Worm (Caenorhabditis elegans) whole organism, young adult: ENCODE measurements around the gene col-166.

Experiments
- C06A6.2 ChIP-seq: fragments of 200-800 bp; sonication (Bioruptor generic); conservative IDR thresholded peaks from 2 replicates; pipeline ENCODE4 v1.3.6; 2022; ENCODE audit warnings: missing genetic modification characterization, missing compliant biosample characterization
- F33H1.4 ChIP-seq: fragments of 200-800 bp; sonication (Bioruptor generic); IDR thresholded peaks from 2 replicates; pipeline ENCODE4 v1.3.6; 2022; ENCODE audit warnings: missing genetic modification reagents, missing genetic modification characterization, missing compliant biosample characterization
- F37B4.10 ChIP-seq: fragments of 200-800 bp; sonication (Bioruptor generic); IDR thresholded peaks from 2 replicates; pipeline ENCODE4 v1.3.6; 2022; ENCODE audit warnings: missing genetic modification characterization, missing compliant biosample characterization
- F39B2.1 ChIP-seq: fragments of 200-800 bp; sonication (Bioruptor generic); IDR thresholded peaks from 2 replicates; pipeline ENCODE4 v1.3.6; 2022; ENCODE audit warnings: missing genetic modification reagents, missing genetic modification characterization, missing compliant biosample characterization
- F52B5.7 ChIP-seq: sonication (generic microtip); optimal IDR thresholded peaks from 2 replicates; lab custom pipeline; 2016; ENCODE audit warnings: mild to moderate bottlenecking, missing genetic modification characterization, missing compliant biosample characterization
- F57A8.1 ChIP-seq: fragments of 200-800 bp; sonication (Bioruptor generic); optimal IDR thresholded peaks from 2 replicates; lab custom pipeline; 2018; ENCODE audit warnings: mild to moderate bottlenecking, missing genetic modification characterization, moderate library complexity, missing compliant biosample characterization
- F57C9.4 ChIP-seq: sonication (generic microtip); optimal IDR thresholded peaks from 2 replicates; lab custom pipeline; 2017; ENCODE audit warnings: mild to moderate bottlenecking, missing genetic modification characterization, missing compliant biosample characterization
- Y53G8AR.9 ChIP-seq: fragments of 200-800 bp; sonication (Bioruptor generic); conservative IDR thresholded peaks from 2 replicates; pipeline ENCODE4 v1.3.6; 2022; ENCODE audit warnings: missing genetic modification reagents, missing genetic modification characterization, missing compliant biosample characterization
- Y67H2A.10 ChIP-seq: fragments of 200-800 bp; sonication (Bioruptor generic); conservative IDR thresholded peaks from 2 replicates; pipeline ENCODE4 v1.3.6; 2022; ENCODE audit warnings: missing genetic modification reagents, missing genetic modification characterization, missing compliant biosample characterization
- Y95B8A.8 ChIP-seq: fragments of 200-800 bp; sonication (Bioruptor generic); IDR thresholded peaks from 2 replicates; pipeline ENCODE4 v1.3.6; 2022; ENCODE audit warnings: missing genetic modification reagents, missing genetic modification characterization, missing compliant biosample characterization
- ZK185.1 ChIP-seq: sonication (generic microtip); optimal IDR thresholded peaks from 2 replicates; lab custom pipeline; 2016; ENCODE audit warnings: mild to moderate bottlenecking, missing genetic modification characterization, missing compliant biosample characterization; ENCODE audit not compliant: poor library complexity, severe bottlenecking
- akir-1 ChIP-seq: fragments of 200-800 bp; sonication (Bioruptor generic); optimal IDR thresholded peaks from 2 replicates; lab custom pipeline; 2018; ENCODE audit warnings: mild to moderate bottlenecking, missing genetic modification characterization, moderate library complexity, missing compliant biosample characterization
- ama-1 ChIP-seq, 3 experiments: fragments of 150-350 bp in 1 of 3; sonication (generic microtip) in 2 of 3; optimal IDR thresholded peaks; 2 replicates each; lab custom pipeline; 2014 to 2018; ENCODE audit warnings: missing biosample characterization in 2 of 3, missing genetic modification characterization in 2 of 3, missing genetic modification reagents in 2 of 3
- atf-7 ChIP-seq: sonication (generic microtip); optimal IDR thresholded peaks from 2 replicates; lab custom pipeline; 2017; ENCODE audit warnings: mild to moderate bottlenecking, missing genetic modification characterization, missing compliant biosample characterization
- cebp-1 ChIP-seq, 2 experiments: fragments of 200-800 bp in 1 of 2; sonication (Bioruptor generic) in 1 of 2; sonication (generic microtip) in 1 of 2; IDR thresholded peaks in 1 of 2; optimal IDR thresholded peaks in 1 of 2; 2 replicates each; pipeline versions ENCODE4 v1.3.6 to Lab custom; 2017 to 2022; ENCODE audit warnings: missing compliant biosample characterization in 2 of 2, missing genetic modification characterization in 2 of 2, mild to moderate bottlenecking in 1 of 2, missing genetic modification reagents in 1 of 2, moderate library complexity in 1 of 2
- ceh-27 ChIP-seq: fragments of 200-800 bp; sonication (Bioruptor generic); optimal IDR thresholded peaks from 2 replicates; lab custom pipeline; 2018; ENCODE audit warnings: mild to moderate bottlenecking, missing genetic modification characterization, moderate library complexity, missing compliant biosample characterization
- ceh-40 ChIP-seq: fragments of 200-800 bp; sonication (Bioruptor generic); IDR thresholded peaks from 2 replicates; pipeline ENCODE4 v1.3.6; 2022; ENCODE audit warnings: missing genetic modification characterization, missing compliant biosample characterization
- dox-1 ChIP-seq: fragments of 200-800 bp; sonication (Bioruptor generic); IDR thresholded peaks from 2 replicates; pipeline ENCODE4 v1.3.6; 2022; ENCODE audit warnings: missing genetic modification reagents, missing genetic modification characterization, missing compliant biosample characterization
- dpl-1 ChIP-seq: fragments of 150-350 bp; optimal IDR thresholded peaks from 2 replicates; lab custom pipeline; 2014; ENCODE audit warnings: missing biosample characterization, missing genetic modification reagents, missing genetic modification characterization
- ekl-4 ChIP-seq: fragments of 200-800 bp; sonication (Bioruptor generic); IDR thresholded peaks from 2 replicates; pipeline ENCODE4 v1.3.6; 2022; ENCODE audit warnings: missing genetic modification reagents, missing genetic modification characterization, missing compliant biosample characterization
- gei-17 ChIP-seq: fragments of 200-800 bp; sonication (Bioruptor generic); optimal IDR thresholded peaks from 2 replicates; lab custom pipeline; 2018; ENCODE audit warnings: mild to moderate bottlenecking, missing genetic modification characterization, missing compliant biosample characterization
- hlh-12 ChIP-seq: sonication (generic microtip); optimal IDR thresholded peaks from 2 replicates; lab custom pipeline; 2016; ENCODE audit warnings: missing genetic modification characterization, missing compliant biosample characterization
- hmg-1.2 ChIP-seq: fragments of 200-800 bp; sonication (Bioruptor generic); IDR thresholded peaks from 2 replicates; pipeline ENCODE4 v1.3.6; 2022; ENCODE audit warnings: missing genetic modification reagents, missing genetic modification characterization, missing compliant biosample characterization
- let-607 ChIP-seq, 2 experiments: fragments of 200-800 bp in 1 of 2; sonication (Bioruptor generic) in 1 of 2; sonication (generic microtip) in 1 of 2; optimal IDR thresholded peaks; 2 replicates each; lab custom pipeline; 2016 to 2018; ENCODE audit warnings: mild to moderate bottlenecking in 2 of 2, missing compliant biosample characterization in 2 of 2, missing genetic modification characterization in 2 of 2, moderate library complexity in 2 of 2, missing genotype in 1 of 2
- lin-26 ChIP-seq: fragments of 200-800 bp; sonication (Bioruptor generic); IDR thresholded peaks from 2 replicates; pipeline ENCODE4 v1.3.6; 2022; ENCODE audit warnings: missing genetic modification reagents, missing genetic modification characterization, missing compliant biosample characterization
- madf-6 ChIP-seq: fragments of 200-800 bp; sonication (Bioruptor generic); IDR thresholded peaks from 2 replicates; pipeline ENCODE4 v1.3.6; 2022; ENCODE audit warnings: missing genetic modification reagents, missing genetic modification characterization, missing compliant biosample characterization
- mes-4 ChIP-seq: sonication (generic microtip); optimal IDR thresholded peaks from 2 replicates; lab custom pipeline; 2016; ENCODE audit warnings: missing genotype, missing genetic modification characterization, missing compliant biosample characterization
- nfyb-1 ChIP-seq: fragments of 200-800 bp; sonication (Bioruptor generic); IDR thresholded peaks from 2 replicates; pipeline ENCODE4 v1.3.6; 2022; ENCODE audit warnings: missing genetic modification reagents, missing genetic modification characterization, missing compliant biosample characterization
- nhr-120 ChIP-seq: fragments of 200-800 bp; sonication (Bioruptor generic); IDR thresholded peaks from 2 replicates; pipeline ENCODE4 v1.3.6; 2022; ENCODE audit warnings: missing genetic modification characterization, missing compliant biosample characterization
- rpc-1 ChIP-seq, 2 experiments: fragments of 150-350 bp in 1 of 2; sonication (generic microtip) in 1 of 2; optimal IDR thresholded peaks; 2 replicates each; lab custom pipeline; 2014 to 2018; ENCODE audit warnings: missing biosample characterization in 1 of 2, missing genetic modification characterization in 1 of 2, missing genetic modification reagents in 1 of 2, missing genotype in 1 of 2
- tbp1 ChIP-seq: fragments of 200-800 bp; sonication (Bioruptor generic); optimal IDR thresholded peaks from 2 replicates; lab custom pipeline; 2018; ENCODE audit warnings: mild to moderate bottlenecking, missing genetic modification characterization, missing compliant biosample characterization
- tbx-9 ChIP-seq: sonication (generic microtip); optimal IDR thresholded peaks from 2 replicates; lab custom pipeline; 2016; ENCODE audit warnings: borderline replicate concordance, missing genetic modification characterization, inconsistent platforms, missing compliant biosample characterization
- tlf-1 ChIP-seq: fragments of 200-800 bp; sonication (Bioruptor generic); optimal IDR thresholded peaks from 2 replicates; lab custom pipeline; 2018; ENCODE audit warnings: mild to moderate bottlenecking, missing genetic modification characterization, missing compliant biosample characterization
- unc-62 ChIP-seq: fragments of 150-350 bp; optimal IDR thresholded peaks from 2 replicates; lab custom pipeline; 2014; ENCODE audit warnings: missing biosample characterization, missing genetic modification reagents, missing genetic modification characterization
- zim-3 ChIP-seq: sonication (generic microtip); optimal IDR thresholded peaks from 2 replicates; lab custom pipeline; 2017; ENCODE audit warnings: mild to moderate bottlenecking, missing genetic modification characterization, moderate library complexity, missing compliant biosample characterization
- ztf-26 ChIP-seq: sonication (generic microtip); optimal IDR thresholded peaks from 2 replicates; lab custom pipeline; 2017; ENCODE audit warnings: missing genetic modification characterization, missing compliant biosample characterization
- ztf-3 ChIP-seq: fragments of 200-800 bp; sonication (Bioruptor generic); optimal IDR thresholded peaks from 2 replicates; lab custom pipeline; 2018; ENCODE audit warnings: mild to moderate bottlenecking, missing genetic modification characterization, missing compliant biosample characterization

col-166 gene

ce11 chrX:6251947-6252617, 27.7 kb upstream of the col-166 start (continued):
- TF ChIP-seq Y95B8A.8 (GFP tag; lab: Robert Waterston, UW) (0 out of 2 replicates have a peak, but pooled peaks have one; percentile 47), tlf-1 (GFP tag; lab: Kevin White, UChicago) (no peak), let-607 (tag; optimal IDR thresholded peaks at IDR 0.05; lab: Kevin White, UChicago) (peak; percentile 1 to 22), hmg-1.2 (GFP tag; lab: Robert Waterston, UW) (peak; percentile 36), zim-3 (tag; lab: Kevin White, UChicago) (peak; percentile 45), Y67H2A.10 (GFP tag; lab: Robert Waterston, UW) (no peak), dox-1 (GFP tag; lab: Robert Waterston, UW) (peak; percentile 36; the same call in 1 of the 2 replicates), ceh-27 (peak; percentile 4), unc-62 (peak; percentile 6), ama-1 (optimal IDR thresholded peaks at IDR 0.05; lab: Kevin White, UChicago) (peak; percentile 98), ama-1 (GFP tag; optimal IDR thresholded peaks at IDR 0.05; lab: Kevin White, UChicago) (peak in 1 of 2 experiments; percentile 34), ceh-40 (GFP tag; lab: Robert Waterston, UW) (no peak), ztf-3 (GFP tag; lab: Kevin White, UChicago) (peak; percentile 9), F39B2.1 (GFP tag; lab: Robert Waterston, UW) (no peak), atf-7 (peak; percentile 8), ztf-26 (tag; lab: Kevin White, UChicago) (peak; percentile 54), hlh-12 (no peak), gei-17 (GFP tag; lab: Kevin White, UChicago) (peak; percentile 66), F57A8.1 (GFP tag; lab: Kevin White, UChicago) (no peak), lin-26 (GFP tag; lab: Robert Waterston, UW) (peak; percentile 49; the same call in 1 of the 2 replicates), F57C9.4 (tag; lab: Kevin White, UChicago) (peak; percentile 26), madf-6 (GFP tag; lab: Robert Waterston, UW) (no peak), dpl-1 (GFP tag; lab: Kevin White, UChicago) (no peak), akir-1 (GFP tag; lab: Kevin White, UChicago) (no peak), F52B5.7 (peak; percentile 34), tbp1 (GFP tag; lab: Kevin White, UChicago) (peak; percentile 53), nfyb-1 (GFP tag; lab: Robert Waterston, UW) (0 out of 2 replicates have a peak, but pooled peaks have one; percentile 61), mes-4 (tag; lab: Kevin White, UChicago) (no peak), tbx-9 (tag; lab: Kevin White, UChicago) (no peak), Y53G8AR.9 (GFP tag; lab: Robert Waterston, UW) (0 out of 2 replicates have a peak, but pooled peaks have one; percentile 52), F37B4.10 (GFP tag; lab: Robert Waterston, UW) (no peak), rpc-1 (optimal IDR thresholded peaks at IDR 0.05; lab: Kevin White, UChicago) (no peak), rpc-1 (tag; optimal IDR thresholded peaks at IDR 0.05; lab: Kevin White, UChicago) (no peak), ekl-4 (GFP tag; lab: Robert Waterston, UW) (no peak)

DNA sequence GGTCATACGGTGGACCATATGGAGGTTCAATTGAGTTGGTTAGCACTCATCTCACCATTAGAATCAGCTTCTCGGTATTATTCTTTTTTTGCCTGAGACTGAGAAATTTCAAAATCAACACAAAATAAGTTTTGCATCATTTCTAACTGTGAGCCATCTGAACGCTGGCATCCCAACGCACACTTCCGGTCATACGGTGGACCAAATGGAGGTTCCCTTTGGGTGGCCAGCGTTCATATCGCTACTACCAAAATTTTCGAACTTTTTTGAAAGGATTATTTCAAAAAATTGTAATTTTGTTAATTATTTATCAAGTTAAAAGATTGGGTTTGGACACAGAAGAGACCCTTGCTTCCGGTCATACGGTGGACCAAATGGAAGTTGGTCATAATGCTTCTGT, 27.1 kb upstream of the col-166 start:
- TF ChIP-seq madf-6 (GFP tag; lab: Robert Waterston, UW): no peak
- peak; percentile 30 for TF ChIP-seq ama-1 (optimal IDR thresholded peaks at IDR 0.05; lab: Kevin White, UChicago)
- TF ChIP-seq ama-1 (GFP tag; optimal IDR thresholded peaks at IDR 0.05; lab: Kevin White, UChicago): no peak

DNA sequence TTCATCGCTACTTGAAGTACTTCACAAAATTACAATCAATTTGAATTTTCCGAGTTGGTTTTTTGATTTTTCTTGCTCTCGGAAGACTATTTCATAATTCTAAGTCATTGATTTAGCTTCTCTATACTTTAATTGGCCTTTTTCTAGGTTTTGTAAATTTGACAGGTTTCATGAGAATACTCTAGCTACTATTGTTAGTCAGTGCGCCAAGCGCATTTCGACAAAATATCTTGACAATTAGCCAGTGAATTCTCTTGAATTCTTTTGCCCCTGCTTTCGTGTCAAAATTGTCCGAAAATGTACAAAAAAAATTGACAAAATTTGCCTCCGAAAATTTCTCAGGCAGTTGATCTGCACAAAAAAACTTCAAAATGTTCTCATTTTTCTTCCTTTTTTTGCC, 26.7 kb upstream of the col-166 start:
- TF ChIP-seq cebp-1 (GFP tag; IDR thresholded peaks at IDR 0.05; lab: Robert Waterston, UW) (no peak), cebp-1 (tag; optimal IDR thresholded peaks at IDR 0.05; lab: Kevin White, UChicago) (peak; percentile 2), ama-1 (optimal IDR thresholded peaks at IDR 0.05; lab: Kevin White, UChicago) (peak; percentile 67), ama-1 (GFP tag; optimal IDR thresholded peaks at IDR 0.05; lab: Kevin White, UChicago) (no peak), C06A6.2 (GFP tag; lab: Robert Waterston, UW) (peak; percentile 41; the same call in 1 of the 2 replicates), F33H1.4 (GFP tag; lab: Robert Waterston, UW) (no peak), ZK185.1 (tag; lab: Kevin White, UChicago) (peak; percentile 61), nhr-120 (GFP tag; lab: Robert Waterston, UW) (no peak)
- TF ChIP-seq, all 124 proteins: peak for 4
